Worm (Caenorhabditis elegans) whole organism, L4 larva: ENCODE data around the gene C34F6.10.
A peak's percentile ranks its signal among the peaks of the same experiment; 100 is the strongest.

Experiments
- F44E2.7 ChIP-seq: fragments of 200-800 bp; sonication (Bioruptor generic); IDR thresholded peaks from 2 replicates; pipeline ENCODE4 v2.1.2; 2022; ENCODE audit warnings: missing genetic modification characterization, missing compliant biosample characterization
- F49E8.2 ChIP-seq: sonication (generic microtip); optimal IDR thresholded peaks from 2 replicates; lab custom pipeline; 2016; ENCODE audit warnings: missing compliant biosample characterization, mild to moderate bottlenecking, missing genetic modification characterization, borderline replicate concordance
- T26A8.4 ChIP-seq: fragments of 200-800 bp; sonication (Bioruptor generic); IDR thresholded peaks from 2 replicates; pipeline ENCODE4 v1.3.6; 2022; ENCODE audit warnings: missing genetic modification characterization, missing compliant biosample characterization
- Y48G9A.11 ChIP-seq: fragments of 200-800 bp; sonication (Bioruptor generic); IDR thresholded peaks from 2 replicates; pipeline ENCODE4 v1.3.6; 2022; ENCODE audit warnings: missing genetic modification reagents, missing genetic modification characterization, missing compliant biosample characterization
- ZK337.2 ChIP-seq: fragments of 200-800 bp; sonication (Bioruptor generic); IDR thresholded peaks from 2 replicates; pipeline ENCODE4 v1.3.6; 2022; ENCODE audit warnings: missing genetic modification reagents, missing genetic modification characterization, missing compliant biosample characterization
- aly-2 ChIP-seq: sonication (generic microtip); optimal IDR thresholded peaks from 2 replicates; lab custom pipeline; 2018; ENCODE audit warnings: missing biosample characterization, missing genetic modification characterization
- arid-1 ChIP-seq: fragments of 200-800 bp; sonication (Bioruptor generic); conservative IDR thresholded peaks from 2 replicates; pipeline ENCODE4 v1.3.6; 2022; ENCODE audit warnings: missing genetic modification reagents, missing genetic modification characterization, missing compliant biosample characterization
- attf-4 ChIP-seq: sonication (generic microtip); optimal IDR thresholded peaks from 3 replicates; lab custom pipeline; 2017; ENCODE audit warnings: missing biosample characterization, missing genetic modification characterization
- ceh-20 ChIP-seq: fragments of 200-800 bp; sonication (Bioruptor generic); IDR thresholded peaks from 2 replicates; pipeline ENCODE4 v1.3.6; 2022; ENCODE audit warnings: missing genetic modification reagents, missing genetic modification characterization, missing compliant biosample characterization
- ceh-32 ChIP-seq: sonication (generic microtip); optimal IDR thresholded peaks from 2 replicates; lab custom pipeline; 2016; ENCODE audit warnings: mild to moderate bottlenecking, missing genetic modification characterization, missing compliant biosample characterization; ENCODE audit not compliant: poor library complexity
- cey-2 ChIP-seq: sonication (generic microtip); optimal IDR thresholded peaks from 3 replicates; lab custom pipeline; 2017; ENCODE audit warnings: missing genetic modification characterization, mild to moderate bottlenecking, missing compliant biosample characterization, antibody characterized with exemption, borderline replicate concordance; ENCODE audit not compliant: insufficient read depth
- daf-12 ChIP-seq: fragments of 150-350 bp; optimal IDR thresholded peaks from 2 replicates; lab custom pipeline; 2014; ENCODE audit warnings: missing biosample characterization, missing genetic modification reagents, missing genetic modification characterization
- dmd-8 ChIP-seq: fragments of 200-800 bp; sonication (Bioruptor generic); IDR thresholded peaks from 2 replicates; pipeline ENCODE4 v1.3.6; 2022; ENCODE audit warnings: missing genetic modification characterization, missing compliant biosample characterization
- dmd-9 ChIP-seq: fragments of 200-800 bp; sonication (Bioruptor generic); IDR thresholded peaks from 2 replicates; pipeline ENCODE4 v1.3.6; 2022; ENCODE audit warnings: missing genetic modification reagents, missing genetic modification characterization, missing compliant biosample characterization
- egl-27 ChIP-seq: sonication (generic microtip); optimal IDR thresholded peaks from 3 replicates; lab custom pipeline; 2017; ENCODE audit warnings: missing biosample characterization, missing genetic modification reagents, missing genetic modification characterization
- hif-1 ChIP-seq, 2 experiments: sonication (generic microtip); optimal IDR thresholded peaks; 2 replicates each; lab custom pipeline; 2016 to 2017; ENCODE audit warnings: missing compliant biosample characterization in 2 of 2, missing genetic modification characterization in 2 of 2, missing genetic modification reagents in 2 of 2, missing genotype in 2 of 2, mild to moderate bottlenecking in 1 of 2
- hlh-11 ChIP-seq: fragments of 200-800 bp; sonication (Bioruptor generic); optimal IDR thresholded peaks from 2 replicates; lab custom pipeline; 2018; ENCODE audit warnings: mild to moderate bottlenecking, missing genetic modification characterization, missing compliant biosample characterization
- hlh-30 ChIP-seq: sonication (generic microtip); optimal IDR thresholded peaks from 2 replicates; lab custom pipeline; 2017; ENCODE audit warnings: antibody characterized with exemption, mild to moderate bottlenecking, missing genetic modification characterization, missing compliant biosample characterization; ENCODE audit not compliant: insufficient read depth
- madf-5 ChIP-seq, 2 experiments: fragments of 200-800 bp; sonication (Bioruptor generic); IDR thresholded peaks; 2 replicates each; pipeline ENCODE4 v1.3.6; 2022; ENCODE audit warnings: missing compliant biosample characterization in 2 of 2, missing genetic modification characterization in 2 of 2
- mdl-1 ChIP-seq, 2 experiments: fragments of 150-350 bp in 1 of 2; sonication (generic microtip) in 1 of 2; optimal IDR thresholded peaks; 2 replicates each; lab custom pipeline; 2014 to 2017; ENCODE audit warnings: missing biosample characterization in 2 of 2, missing genetic modification characterization in 2 of 2
- mes-2 ChIP-seq: sonication (generic microtip); optimal IDR thresholded peaks from 2 replicates; lab custom pipeline; 2016; ENCODE audit warnings: missing genotype, mild to moderate bottlenecking, missing genetic modification characterization, missing compliant biosample characterization; ENCODE audit not compliant: poor library complexity, severe bottlenecking
- mxl-2 ChIP-seq: fragments of 200-800 bp; sonication (Bioruptor generic); conservative IDR thresholded peaks from 2 replicates; pipeline ENCODE4 v1.3.6; 2022; ENCODE audit warnings: missing genetic modification reagents, missing genetic modification characterization, missing compliant biosample characterization
- nhr-102 ChIP-seq: sonication (generic microtip); optimal IDR thresholded peaks from 2 replicates; lab custom pipeline; 2016; ENCODE audit warnings: mild to moderate bottlenecking, missing genetic modification characterization, moderate library complexity, missing compliant biosample characterization
- nhr-111 ChIP-seq: fragments of 200-800 bp; sonication (Bioruptor generic); optimal IDR thresholded peaks from 2 replicates; lab custom pipeline; 2018; ENCODE audit warnings: mild to moderate bottlenecking, missing genetic modification characterization, missing compliant biosample characterization
- nhr-25 ChIP-seq: sonication (generic microtip); optimal IDR thresholded peaks from 2 replicates; lab custom pipeline; 2017; ENCODE audit warnings: missing genetic modification characterization, mild to moderate bottlenecking, missing compliant biosample characterization, antibody characterized with exemption, moderate library complexity, borderline replicate concordance; ENCODE audit not compliant: insufficient read depth
- nhr-28 ChIP-seq: fragments of 150-350 bp; optimal IDR thresholded peaks from 2 replicates; lab custom pipeline; 2014; ENCODE audit warnings: missing biosample characterization, missing genetic modification characterization
- nhr-41 ChIP-seq: fragments of 200-800 bp; sonication (Bioruptor generic); IDR thresholded peaks from 2 replicates; pipeline ENCODE4 v1.3.6; 2022; ENCODE audit warnings: missing genetic modification reagents, missing genetic modification characterization, missing compliant biosample characterization
- nhr-42 ChIP-seq: fragments of 200-800 bp; sonication (Bioruptor generic); IDR thresholded peaks from 2 replicates; pipeline ENCODE4 v1.3.6; 2022; ENCODE audit warnings: missing genetic modification characterization, missing compliant biosample characterization
- nhr-6 ChIP-seq: fragments of 150-350 bp; optimal IDR thresholded peaks from 2 replicates; lab custom pipeline; 2014; ENCODE audit warnings: missing biosample characterization, missing genetic modification characterization
- nhr-77 ChIP-seq: fragments of 150-350 bp; optimal IDR thresholded peaks from 2 replicates; lab custom pipeline; 2014; ENCODE audit warnings: missing biosample characterization, missing genetic modification characterization
- php-3 ChIP-seq: fragments of 200-800 bp; sonication (Bioruptor generic); IDR thresholded peaks from 2 replicates; pipeline ENCODE4 v1.3.6; 2022; ENCODE audit warnings: missing genetic modification reagents, missing genetic modification characterization, missing compliant biosample characterization
- pqm-1 ChIP-seq: sonication (generic microtip); optimal IDR thresholded peaks from 2 replicates; lab custom pipeline; 2017; ENCODE audit warnings: missing biosample characterization, missing genetic modification characterization
- rbr-2 ChIP-seq: sonication (generic microtip); optimal IDR thresholded peaks from 2 replicates; lab custom pipeline; 2016; ENCODE audit warnings: missing genotype, missing genetic modification characterization, missing compliant biosample characterization
- sdz-12 ChIP-seq: fragments of 200-800 bp; sonication (Bioruptor generic); optimal IDR thresholded peaks from 2 replicates; lab custom pipeline; 2018; ENCODE audit warnings: mild to moderate bottlenecking, missing genetic modification characterization, missing compliant biosample characterization
- set-16 ChIP-seq: fragments of 200-800 bp; sonication (Bioruptor generic); IDR thresholded peaks from 2 replicates; pipeline ENCODE4 v1.3.6; 2022; ENCODE audit warnings: missing genetic modification reagents, missing genetic modification characterization, missing compliant biosample characterization
- snpc-1.2 ChIP-seq: fragments of 200-800 bp; sonication (Bioruptor generic); IDR thresholded peaks from 2 replicates; pipeline ENCODE4 v1.3.6; 2022; ENCODE audit warnings: missing genetic modification reagents, missing genetic modification characterization, missing compliant biosample characterization
- spr-1 ChIP-seq: sonication (generic microtip); optimal IDR thresholded peaks from 2 replicates; lab custom pipeline; 2016; ENCODE audit warnings: mild to moderate bottlenecking, missing genetic modification characterization, missing compliant biosample characterization
- tag-97 ChIP-seq: fragments of 200-800 bp; sonication (Bioruptor generic); IDR thresholded peaks from 2 replicates; pipeline ENCODE4 v1.3.6; 2022; ENCODE audit warnings: missing genetic modification characterization, missing compliant biosample characterization
- unc-62 ChIP-seq, 3 experiments: fragments of 150-350 bp in 1 of 3; sonication (generic microtip); optimal IDR thresholded peaks in 2 of 3; peaks in 1 of 3; 1 replicate in 1 of 3; 2 replicates in 2 of 3; lab custom pipeline; 2014 to 2017; ENCODE audit warnings: missing biosample characterization in 3 of 3, missing genetic modification characterization in 3 of 3, missing genetic modification reagents in 3 of 3, missing genotype in 1 of 3
- vab-7 ChIP-seq: fragments of 200-800 bp; sonication (Bioruptor generic); IDR thresholded peaks from 2 replicates; pipeline ENCODE4 v1.3.6; 2022; ENCODE audit warnings: missing genetic modification reagents, missing genetic modification characterization, missing compliant biosample characterization
- zag-1 ChIP-seq: fragments of 150-350 bp; optimal IDR thresholded peaks from 2 replicates; lab custom pipeline; 2014; ENCODE audit warnings: missing biosample characterization, missing genetic modification characterization
- ztf-11 ChIP-seq: fragments of 150-350 bp; optimal IDR thresholded peaks from 2 replicates; lab custom pipeline; 2014; ENCODE audit warnings: missing biosample characterization, missing genetic modification characterization

C34F6.10 gene

DNA sequence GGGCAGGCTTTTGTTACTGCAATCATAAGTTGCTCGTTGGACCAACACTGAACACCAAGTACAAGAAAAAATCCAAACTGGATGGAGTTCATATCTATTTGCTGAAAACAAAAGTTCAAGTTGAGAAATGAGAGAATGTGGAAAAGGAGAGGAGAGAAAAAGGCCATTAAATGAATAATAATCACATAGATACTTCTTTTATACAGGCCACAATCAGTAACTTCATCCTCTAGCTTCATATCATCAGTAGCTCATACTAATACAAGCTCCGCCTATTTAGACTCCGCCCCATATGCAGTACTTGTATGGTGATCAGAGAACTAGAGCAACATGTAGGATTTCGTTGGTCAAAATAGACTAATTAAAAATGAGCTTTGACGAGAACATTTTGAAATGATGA, 38.8 kb upstream of the C34F6.10 start, which contains the start of gene F38B2.2 (continued):
- TF ChIP-seq ZK337.2 (GFP tag; lab: Robert Waterston, UW) (no peak), daf-12 (tag; lab: Kevin White, UChicago) (no peak), aly-2 (tag; lab: Kevin White, UChicago) (no peak), ceh-32 (tag; lab: Kevin White, UChicago) (no peak)

- TF ChIP-seq egl-27 (tag; lab: Kevin White, UChicago) (no peak), rbr-2 (tag; lab: Kevin White, UChicago) (no peak), mxl-2 (GFP tag; lab: Robert Waterston, UW) (no peak), nhr-25 (tag; lab: Kevin White, UChicago) (no peak), nhr-41 (no peak), hif-1 (tag; optimal IDR thresholded peaks at IDR 0.05; lab: Kevin White, UChicago) (no peak), attf-4 (tag; lab: Kevin White, UChicago) (no peak), vab-7 (GFP tag; lab: Robert Waterston, UW) (no peak), Y48G9A.11 (no peak), nhr-111 (no peak), mes-2 (tag; lab: Kevin White, UChicago) (no peak), nhr-28 (tag; lab: Kevin White, UChicago) (no peak), cey-2 (tag; lab: Kevin White, UChicago) (no peak), ZK337.2 (GFP tag; lab: Robert Waterston, UW) (no peak)
Measured at ce11 chrX:11270882-11271281, 30.4 kb upstream of the C34F6.10 start, which contains the start of gene ifa-1. ifa-1 (plus strand) TSS chrX:11271182.

DNA sequence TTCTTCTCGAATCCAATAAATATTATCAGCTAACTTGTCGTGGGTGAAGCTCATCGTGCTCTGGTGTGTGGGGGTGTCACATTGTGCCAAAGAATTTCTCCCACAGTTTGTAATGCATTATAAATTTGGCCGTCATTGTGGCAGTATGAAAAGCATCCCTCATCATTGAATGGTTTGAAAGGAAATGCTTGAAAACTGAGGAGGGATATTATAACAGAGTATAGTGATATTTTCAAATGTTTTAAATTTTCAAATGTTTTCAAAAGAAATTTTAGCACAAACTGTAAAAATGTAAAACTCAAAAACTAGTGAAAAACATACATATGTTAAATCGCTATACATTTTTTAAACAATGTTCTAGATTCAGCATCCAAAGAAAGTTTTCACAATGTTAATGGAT, 28.5 kb upstream of the C34F6.10 start, which contains the start of gene C03A3.3:
C03A3.3 (minus strand) TSS at position 101 of the 400 bp plus-strand sequence.
- TF ChIP-seq ztf-11 = no peak
- TF ChIP-seq madf-5 (GFP tag; IDR thresholded peaks at IDR 0.05; lab: Robert Waterston, UW) = no peak
- no peak for TF ChIP-seq hif-1 (tag; optimal IDR thresholded peaks at IDR 0.05; lab: Kevin White, UChicago)

ce11 chrX:11266711-11267110, 26.3 kb upstream of the C34F6.10 start, which contains the start of gene C03A3.9:
C03A3.9 (plus strand) TSS chrX:11267011.
- no peak for TF ChIP-seq F44E2.7 (GFP tag; lab: Robert Waterston, UW)
- TF ChIP-seq T26A8.4 = no peak
- TF ChIP-seq pqm-1 = no peak
- no peak for TF ChIP-seq set-16 (GFP tag; lab: Robert Waterston, UW)
- TF ChIP-seq hlh-30 (tag; lab: Kevin White, UChicago) = no peak
- TF ChIP-seq snpc-1.2 (GFP tag; lab: Robert Waterston, UW) = no peak
- TF ChIP-seq hlh-11 (tag; lab: Kevin White, UChicago) = no peak
- TF ChIP-seq cey-2 (tag; lab: Kevin White, UChicago) = no peak
- no peak for TF ChIP-seq F49E8.2 (tag; lab: Kevin White, UChicago)
- no peak for TF ChIP-seq nhr-41
- TF ChIP-seq nhr-42 (GFP tag; lab: Robert Waterston, UW) = no peak
- no peak for TF ChIP-seq tag-97
- TF ChIP-seq nhr-28 (tag; lab: Kevin White, UChicago) = no peak
- TF ChIP-seq arid-1 = no peak
- no peak for TF ChIP-seq nhr-6 (tag; lab: Kevin White, UChicago)

DNA sequence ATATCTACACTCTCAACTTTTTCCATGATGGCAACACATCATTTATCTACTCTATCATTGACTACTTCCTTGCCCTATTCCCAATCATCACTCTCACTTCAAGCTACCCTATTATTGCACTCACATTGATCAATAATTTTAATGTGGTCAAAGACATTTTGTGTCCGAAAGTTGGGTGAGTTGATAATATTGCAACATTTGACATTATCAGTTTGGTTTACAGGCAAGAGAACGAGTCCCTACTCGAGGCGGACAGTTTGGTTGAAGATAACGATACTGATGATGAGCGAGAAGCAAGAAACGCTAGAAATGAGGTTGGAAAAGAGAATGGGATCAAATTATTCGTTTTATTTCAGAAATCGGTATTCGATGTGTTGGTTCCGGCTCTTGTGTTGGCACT, 24.3 kb upstream of the C34F6.10 start:
- peak; percentile 69 for TF ChIP-seq hlh-11 (tag; lab: Kevin White, UChicago)
- TF ChIP-seq sdz-12 (GFP tag; lab: Kevin White, UChicago) = no peak
- no peak for TF ChIP-seq zag-1 (tag; lab: Kevin White, UChicago)
- TF ChIP-seq mdl-1 (tag; optimal IDR thresholded peaks at IDR 0.05; lab: Kevin White, UChicago) = no peak
- no peak for TF ChIP-seq nhr-25 (tag; lab: Kevin White, UChicago)
- TF ChIP-seq nhr-102 (tag; lab: Kevin White, UChicago) = no peak
- no peak for TF ChIP-seq ceh-20 (GFP tag; lab: Robert Waterston, UW)
- TF ChIP-seq spr-1 (tag; lab: Kevin White, UChicago) = no peak
- TF ChIP-seq nhr-77 = peak; percentile 27
- no peak for TF ChIP-seq unc-62 (GFP tag; optimal IDR thresholded peaks at IDR 0.05 in 1 of 2; lab: Kevin White, UChicago)
- no peak for TF ChIP-seq unc-62 (tag; optimal IDR thresholded peaks at IDR 0.05; lab: Kevin White, UChicago)
- TF ChIP-seq php-3 (GFP tag; lab: Robert Waterston, UW) = peak; percentile 48; the same call in 1 of the 2 replicates
- TF ChIP-seq dmd-9 (GFP tag; lab: Robert Waterston, UW) = no peak
- no peak for TF ChIP-seq dmd-8
